Fruit fly (Drosophila melanogaster): ENCODE data around the gene Rpt3R.

Rpt3R gene

dm6 chr3R:9710886-9711285 is 45.4 kb downstream of the Rpt3R start, which contains the start of the genes trbd and dmt (continued):
- TF ChIP-seq CG6683 (GFP tag; optimal IDR thresholded peaks at IDR 0.05) = no peak
- TF ChIP-seq CG16815 (GFP tag; optimal IDR thresholded peaks at IDR 0.05) = peak; percentile 12
- no peak for TF ChIP-seq CG10959 (GFP tag; IDR thresholded peaks at IDR 0.05)
- TF ChIP-seq Camta (GFP tag; optimal IDR thresholded peaks at IDR 0.05) = peak; percentile 50
- no peak for TF ChIP-seq CG13296 (GFP tag; optimal IDR thresholded peaks at IDR 0.05)
- TF ChIP-seq prd (optimal IDR thresholded peaks at IDR 0.05) = no peak
- TF ChIP-seq prd (GFP tag; IDR thresholded peaks at IDR 0.05) = no peak
- TF ChIP-seq sens-2 (GFP tag; IDR thresholded peaks at IDR 0.05) = no peak
- no peak for TF ChIP-seq sens (GFP tag)
- no peak for TF ChIP-seq toy (GFP tag; IDR thresholded peaks at IDR 0.05)
- TF ChIP-seq Deaf1 (tag; optimal IDR thresholded peaks at IDR 0.05) = no peak
- TF ChIP-seq CG4360 (GFP tag; IDR thresholded peaks at IDR 0.05) = no peak
- TF ChIP-seq Meics (GFP tag; optimal IDR thresholded peaks at IDR 0.05) = no peak
- TF ChIP-seq CG12391 (tag; optimal IDR thresholded peaks at IDR 0.05) = no peak
- no peak for TF ChIP-seq Rx (GFP tag; IDR thresholded peaks at IDR 0.05)
- TF ChIP-seq CG8944 (GFP tag; optimal IDR thresholded peaks at IDR 0.05) = peak; percentile 55
- no peak for TF ChIP-seq sug (tag; optimal IDR thresholded peaks at IDR 0.05)
- TF ChIP-seq lilli (GFP tag; optimal IDR thresholded peaks at IDR 0.05) = no peak
- no peak for TF ChIP-seq CG1529 (GFP tag; optimal IDR thresholded peaks at IDR 0.05)
- no peak for TF ChIP-seq Hmx (GFP tag; optimal IDR thresholded peaks at IDR 0.05)
- no peak for TF ChIP-seq Drgx (GFP tag; IDR thresholded peaks at IDR 0.05)
- TF ChIP-seq chn (GFP tag; optimal IDR thresholded peaks at IDR 0.05) = peak; percentile 75
- TF ChIP-seq CG32532 (GFP tag; IDR thresholded peaks at IDR 0.05) = no peak
- no peak for TF ChIP-seq H15 (GFP tag; IDR thresholded peaks at IDR 0.05)
- TF ChIP-seq sisA (GFP tag; IDR thresholded peaks at IDR 0.05) = no peak
- TF ChIP-seq gro (GFP tag; optimal IDR thresholded peaks at IDR 0.05) = peak; percentile 89
- TF ChIP-seq crp (GFP tag; optimal IDR thresholded peaks at IDR 0.05) = peak; percentile 45 to 92
- no peak for TF ChIP-seq CG7839 (tag; optimal IDR thresholded peaks at IDR 0.05)
- no peak for TF ChIP-seq dmrt99B (tag; optimal IDR thresholded peaks at IDR 0.05)
- TF ChIP-seq sd (tag; optimal IDR thresholded peaks at IDR 0.05) = no peak
- TF ChIP-seq CG6765 (GFP tag; optimal IDR thresholded peaks at IDR 0.05) = no peak
- TF ChIP-seq CG14860 (GFP tag; IDR thresholded peaks at IDR 0.05; ENCODE audit: partially characterized antibody) = no peak
- no peak for TF ChIP-seq CTCF (GFP tag; optimal IDR thresholded peaks at IDR 0.05)
- no peak for TF ChIP-seq CG14050 (GFP tag; IDR thresholded peaks at IDR 0.05)
- no peak for TF ChIP-seq CkIIα-i1 (GFP tag; IDR thresholded peaks at IDR 0.05)
- TF ChIP-seq CG10209 (GFP tag; optimal IDR thresholded peaks at IDR 0.05) = no peak
- no peak for TF ChIP-seq D19B (GFP tag; optimal IDR thresholded peaks at IDR 0.05)
- no peak for TF ChIP-seq klu (GFP tag; IDR thresholded peaks at IDR 0.05)
- TF ChIP-seq Chrac-16 (GFP tag; optimal IDR thresholded peaks at IDR 0.05) = peak; percentile 24
- TF ChIP-seq CG2199 (GFP tag; IDR thresholded peaks at IDR 0.05) = no peak
- no peak for TF ChIP-seq gsb-n (tag; optimal IDR thresholded peaks at IDR 0.05)
- no peak for TF ChIP-seq CG18011 (GFP tag; optimal IDR thresholded peaks at IDR 0.05)
- TF ChIP-seq CG43689 (GFP tag; IDR thresholded peaks at IDR 0.05) = no peak
- no peak for TF ChIP-seq cad (GFP tag; optimal IDR thresholded peaks at IDR 0.05)
- TF ChIP-seq ato (GFP tag; IDR thresholded peaks at IDR 0.05; ENCODE audit: partially characterized antibody) = no peak
- peak; percentile 52 for TF ChIP-seq CG3995 (GFP tag; optimal IDR thresholded peaks at IDR 0.05)
- no peak for TF ChIP-seq Ssrp (tag; optimal IDR thresholded peaks at IDR 0.05)
- no peak for TF ChIP-seq ATbp (GFP tag; optimal IDR thresholded peaks at IDR 0.05)
- peak; percentile 82 for TF ChIP-seq BEAF-32 (GFP tag; optimal IDR thresholded peaks at IDR 0.05)
- peak in 1 of 2 experiments; percentile 74 for TF ChIP-seq Hr51 (GFP tag; optimal IDR thresholded peaks at IDR 0.05)
- no peak for TF ChIP-seq peb (GFP tag; IDR thresholded peaks at IDR 0.05)
- TF ChIP-seq YL-1 (GFP tag; optimal IDR thresholded peaks at IDR 0.05) = peak; percentile 93
- no peak for TF ChIP-seq CG11723 (GFP tag; optimal IDR thresholded peaks at IDR 0.05)
